Fruit fly (Drosophila melanogaster) whole organism: ENCODE measurements around the gene CG31886.

ENCODE experiments used
- CG8478 ChIP-seq: fragments of >200 bp; optimal IDR thresholded peaks from 2 replicates; lab custom pipeline; 2018; ENCODE audit warnings: inconsistent platforms
- Dll ChIP-seq: fragments of >200 bp; optimal IDR thresholded peaks from 2 replicates; lab custom pipeline; 2017
- EcR ChIP-seq, 2 experiments: fragments of >200 bp; optimal IDR thresholded peaks; 2 replicates each; lab custom pipeline; 2017; ENCODE audit warnings: missing biosample characterization in 2 of 2, missing genetic modification characterization in 2 of 2, missing genetic modification reagents in 2 of 2
- pan ChIP-seq: fragments of >200 bp; optimal IDR thresholded peaks from 2 replicates; lab custom pipeline; 2017
- psq ChIP-seq: fragments of >200 bp; optimal IDR thresholded peaks from 2 replicates; lab custom pipeline; 2017
- usp ChIP-seq: fragments of >200 bp; optimal IDR thresholded peaks from 2 replicates; lab custom pipeline; 2017; ENCODE audit warnings: missing biosample characterization, missing genetic modification characterization, mixed read lengths

dm6 chr2L:8940680-8941079 lies 18.2 kb downstream of the CG31886 start:
- no peak for TF ChIP-seq EcR (GFP tag; optimal IDR thresholded peaks at IDR 0.05; lab: Kevin White, UChicago)
- TF ChIP-seq CG8478 (lab: Kevin White, UChicago) = no peak
- TF ChIP-seq pan = no peak
- no peak for TF ChIP-seq psq (lab: Kevin White, UChicago)
- TF ChIP-seq usp (GFP tag; lab: Kevin White, UChicago) = no peak
- no peak for TF ChIP-seq Dll
